Worm (Caenorhabditis elegans): ENCODE results near the gene F38B6.6.

DNA sequence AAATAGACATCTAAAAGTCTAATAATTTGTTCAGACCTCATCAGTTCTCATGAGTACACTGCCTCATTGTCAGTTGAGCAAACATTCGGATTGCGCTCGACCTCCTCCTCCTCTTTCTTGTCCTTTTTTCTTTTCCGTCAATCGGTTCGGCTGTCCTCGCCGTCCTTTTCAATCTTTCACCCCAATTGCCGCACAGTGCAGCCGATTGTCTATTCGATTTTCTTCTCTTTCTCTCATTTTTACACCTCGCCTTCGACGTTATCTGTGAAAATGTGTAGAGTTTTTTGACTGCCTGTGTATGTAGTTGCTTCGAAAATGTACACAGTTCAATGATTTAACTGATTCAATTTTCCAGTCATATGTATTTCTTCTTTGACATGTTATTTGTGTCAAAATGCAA, 36.7 kb downstream of the F38B6.6 start:
- TF ChIP-seq unc-130 (GFP tag; optimal IDR thresholded peaks at IDR 0.05), result no peak
- no peak for TF ChIP-seq snpc-1.3 (tag; optimal IDR thresholded peaks at IDR 0.05; ENCODE audit: insufficient read depth)
- TF ChIP-seq die-1 (tag; optimal IDR thresholded peaks at IDR 0.05), result no peak
- no peak for TF ChIP-seq nfya-1 (tag; optimal IDR thresholded peaks at IDR 0.05; ENCODE audit: borderline replicate concordance, insufficient read depth)
- TF ChIP-seq lag-1 (GFP tag; IDR thresholded peaks at IDR 0.05), result no peak
- no peak for TF ChIP-seq ceh-58 (GFP tag; IDR thresholded peaks at IDR 0.05)
- no peak for TF ChIP-seq F55B11.4 (tag; optimal IDR thresholded peaks at IDR 0.05; ENCODE audit: borderline replicate concordance, insufficient read depth)
- TF ChIP-seq Y95B8A.8 (GFP tag; IDR thresholded peaks at IDR 0.05), result no peak

Measured in whole organism, young adult.